Worm (Caenorhabditis elegans): ENCODE data around the gene F09F7.5.

DNA sequence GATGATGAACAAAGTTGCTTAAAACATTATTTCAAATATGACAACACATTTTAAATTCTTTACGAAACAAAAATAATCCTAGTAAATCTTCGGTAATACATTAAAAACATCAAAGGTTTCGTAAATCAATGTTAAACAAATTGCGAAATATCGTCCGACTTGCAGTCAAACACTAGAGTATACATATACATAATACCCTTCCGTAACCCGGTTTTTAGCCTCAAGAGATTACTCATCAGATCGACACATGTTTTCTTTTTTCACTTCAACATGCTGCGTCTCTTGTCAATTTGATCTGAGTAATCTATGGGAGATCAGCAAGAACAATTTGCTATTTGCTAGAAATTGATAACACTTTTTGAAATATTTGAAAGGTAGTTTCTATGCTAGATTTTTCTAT lies 478 bp upstream of the F09F7.5 start:
- TF ChIP-seq tab-1 (GFP tag; IDR thresholded peaks at IDR 0.05) (no peak), ref-1 (GFP tag; conservative IDR thresholded peaks at IDR 0.05) (no peak)

Data from whole organism, midembryonic.